Worm (Caenorhabditis elegans) whole organism, young adult: Measurements from ENCODE around the gene lhfp-4.
A peak's percentile ranks its signal among the peaks of the same experiment; 100 is the strongest.

ENCODE experiments used
- B0336.3 ChIP-seq: fragments of 200-800 bp; sonication (Bioruptor generic); IDR thresholded peaks from 2 replicates; pipeline ENCODE4 v1.3.6; 2022; ENCODE audit warnings: missing genetic modification characterization, missing compliant biosample characterization
- D2030.7 ChIP-seq: fragments of 200-800 bp; sonication (Bioruptor generic); IDR thresholded peaks from 2 replicates; pipeline ENCODE4 v1.3.6; 2022; ENCODE audit warnings: missing genetic modification reagents, missing genetic modification characterization, missing compliant biosample characterization
- F22D6.2 ChIP-seq: sonication (generic microtip); optimal IDR thresholded peaks from 2 replicates; lab custom pipeline; 2016; ENCODE audit warnings: mild to moderate bottlenecking, missing genetic modification characterization, missing compliant biosample characterization
- F52B5.7 ChIP-seq: sonication (generic microtip); optimal IDR thresholded peaks from 2 replicates; lab custom pipeline; 2016; ENCODE audit warnings: mild to moderate bottlenecking, missing genetic modification characterization, missing compliant biosample characterization
- F55B11.4 ChIP-seq: sonication (generic microtip); optimal IDR thresholded peaks from 2 replicates; lab custom pipeline; 2016; ENCODE audit warnings: missing compliant biosample characterization, missing genetic modification characterization, borderline replicate concordance; ENCODE audit not compliant: insufficient read depth
- Y67H2A.10 ChIP-seq: fragments of 200-800 bp; sonication (Bioruptor generic); conservative IDR thresholded peaks from 2 replicates; pipeline ENCODE4 v1.3.6; 2022; ENCODE audit warnings: missing genetic modification reagents, missing genetic modification characterization, missing compliant biosample characterization
- Y95B8A.8 ChIP-seq: fragments of 200-800 bp; sonication (Bioruptor generic); IDR thresholded peaks from 2 replicates; pipeline ENCODE4 v1.3.6; 2022; ENCODE audit warnings: missing genetic modification reagents, missing genetic modification characterization, missing compliant biosample characterization
- ZK185.1 ChIP-seq: sonication (generic microtip); optimal IDR thresholded peaks from 2 replicates; lab custom pipeline; 2016; ENCODE audit warnings: mild to moderate bottlenecking, missing genetic modification characterization, missing compliant biosample characterization; ENCODE audit not compliant: poor library complexity, severe bottlenecking
- ama-1 ChIP-seq, 3 experiments: fragments of 150-350 bp in 1 of 3; sonication (generic microtip) in 2 of 3; optimal IDR thresholded peaks; 2 replicates each; lab custom pipeline; 2014 to 2018; ENCODE audit warnings: missing biosample characterization in 2 of 3, missing genetic modification characterization in 2 of 3, missing genetic modification reagents in 2 of 3
- aptf-2 ChIP-seq: fragments of 200-800 bp; sonication (Bioruptor generic); conservative IDR thresholded peaks from 2 replicates; pipeline ENCODE4 v1.3.6; 2022; ENCODE audit warnings: missing genetic modification reagents, missing genetic modification characterization, missing compliant biosample characterization
- ccch-3 ChIP-seq: fragments of 200-800 bp; sonication (Bioruptor generic); optimal IDR thresholded peaks from 2 replicates; lab custom pipeline; 2018; ENCODE audit warnings: mild to moderate bottlenecking, missing genetic modification characterization, missing compliant biosample characterization
- cebp-1 ChIP-seq, 2 experiments: fragments of 200-800 bp in 1 of 2; sonication (Bioruptor generic) in 1 of 2; sonication (generic microtip) in 1 of 2; IDR thresholded peaks in 1 of 2; optimal IDR thresholded peaks in 1 of 2; 2 replicates each; pipeline versions ENCODE4 v1.3.6 to Lab custom; 2017 to 2022; ENCODE audit warnings: missing compliant biosample characterization in 2 of 2, missing genetic modification characterization in 2 of 2, mild to moderate bottlenecking in 1 of 2, missing genetic modification reagents in 1 of 2, moderate library complexity in 1 of 2
- cebp-2 ChIP-seq: fragments of 200-800 bp; sonication (Bioruptor generic); IDR thresholded peaks from 2 replicates; pipeline ENCODE4 v1.3.6; 2022; ENCODE audit warnings: missing genetic modification characterization, missing compliant biosample characterization
- ceh-100 ChIP-seq: fragments of 200-800 bp; sonication (Bioruptor generic); IDR thresholded peaks from 2 replicates; pipeline ENCODE4 v1.3.6; 2022; ENCODE audit warnings: missing genetic modification reagents, missing genetic modification characterization, missing compliant biosample characterization
- ceh-27 ChIP-seq: fragments of 200-800 bp; sonication (Bioruptor generic); optimal IDR thresholded peaks from 2 replicates; lab custom pipeline; 2018; ENCODE audit warnings: mild to moderate bottlenecking, missing genetic modification characterization, moderate library complexity, missing compliant biosample characterization
- ceh-40 ChIP-seq: fragments of 200-800 bp; sonication (Bioruptor generic); IDR thresholded peaks from 2 replicates; pipeline ENCODE4 v1.3.6; 2022; ENCODE audit warnings: missing genetic modification characterization, missing compliant biosample characterization
- dox-1 ChIP-seq: fragments of 200-800 bp; sonication (Bioruptor generic); IDR thresholded peaks from 2 replicates; pipeline ENCODE4 v1.3.6; 2022; ENCODE audit warnings: missing genetic modification reagents, missing genetic modification characterization, missing compliant biosample characterization
- egl-18 ChIP-seq: fragments of 200-800 bp; sonication (Bioruptor generic); IDR thresholded peaks from 2 replicates; pipeline ENCODE4 v1.3.6; 2022; ENCODE audit warnings: missing genetic modification reagents, missing genetic modification characterization, missing compliant biosample characterization
- egl-44 ChIP-seq: fragments of 200-800 bp; sonication (Bioruptor generic); IDR thresholded peaks from 2 replicates; pipeline ENCODE4 v1.3.6; 2022; ENCODE audit warnings: missing genetic modification reagents, missing genetic modification characterization, missing compliant biosample characterization
- ekl-4 ChIP-seq: fragments of 200-800 bp; sonication (Bioruptor generic); IDR thresholded peaks from 2 replicates; pipeline ENCODE4 v1.3.6; 2022; ENCODE audit warnings: missing genetic modification reagents, missing genetic modification characterization, missing compliant biosample characterization
- gei-17 ChIP-seq: fragments of 200-800 bp; sonication (Bioruptor generic); optimal IDR thresholded peaks from 2 replicates; lab custom pipeline; 2018; ENCODE audit warnings: mild to moderate bottlenecking, missing genetic modification characterization, missing compliant biosample characterization
- him-1 ChIP-seq: sonication (generic microtip); optimal IDR thresholded peaks from 2 replicates; lab custom pipeline; 2016; ENCODE audit warnings: missing genotype, missing genetic modification reagents, missing genetic modification characterization, missing compliant biosample characterization
- hmg-1.2 ChIP-seq: fragments of 200-800 bp; sonication (Bioruptor generic); IDR thresholded peaks from 2 replicates; pipeline ENCODE4 v1.3.6; 2022; ENCODE audit warnings: missing genetic modification reagents, missing genetic modification characterization, missing compliant biosample characterization
- hrde-1 ChIP-seq: sonication (generic microtip); optimal IDR thresholded peaks from 2 replicates; lab custom pipeline; 2016; ENCODE audit warnings: missing genetic modification characterization, mild to moderate bottlenecking, missing compliant biosample characterization, moderate library complexity, missing genotype, missing genetic modification reagents, borderline replicate concordance
- hsf-1 ChIP-seq: fragments of 200-800 bp; sonication (Bioruptor generic); IDR thresholded peaks from 2 replicates; pipeline ENCODE4 v1.3.6; 2022; ENCODE audit warnings: missing genetic modification reagents, missing genetic modification characterization, missing compliant biosample characterization
- lin-54 ChIP-seq: fragments of 200-800 bp; sonication (Bioruptor generic); optimal IDR thresholded peaks from 2 replicates; lab custom pipeline; 2018; ENCODE audit warnings: mild to moderate bottlenecking, missing genetic modification characterization, missing compliant biosample characterization
- lsl-1 ChIP-seq: fragments of 200-800 bp; sonication (Bioruptor generic); optimal IDR thresholded peaks from 2 replicates; lab custom pipeline; 2018; ENCODE audit warnings: mild to moderate bottlenecking, missing genetic modification characterization, moderate library complexity, missing compliant biosample characterization
- madf-6 ChIP-seq: fragments of 200-800 bp; sonication (Bioruptor generic); IDR thresholded peaks from 2 replicates; pipeline ENCODE4 v1.3.6; 2022; ENCODE audit warnings: missing genetic modification reagents, missing genetic modification characterization, missing compliant biosample characterization
- nfya-2 ChIP-seq: fragments of 200-800 bp; sonication (Bioruptor generic); IDR thresholded peaks from 2 replicates; pipeline ENCODE4 v1.3.6; 2022; ENCODE audit warnings: missing genetic modification reagents, missing genetic modification characterization, missing compliant biosample characterization
- nfyb-1 ChIP-seq: fragments of 200-800 bp; sonication (Bioruptor generic); IDR thresholded peaks from 2 replicates; pipeline ENCODE4 v1.3.6; 2022; ENCODE audit warnings: missing genetic modification reagents, missing genetic modification characterization, missing compliant biosample characterization
- nhr-120 ChIP-seq: fragments of 200-800 bp; sonication (Bioruptor generic); IDR thresholded peaks from 2 replicates; pipeline ENCODE4 v1.3.6; 2022; ENCODE audit warnings: missing genetic modification characterization, missing compliant biosample characterization
- nhr-80 ChIP-seq: sonication (generic microtip); optimal IDR thresholded peaks from 2 replicates; lab custom pipeline; 2016; ENCODE audit warnings: missing genetic modification characterization, missing compliant biosample characterization
- repo-1 ChIP-seq: sonication (generic microtip); optimal IDR thresholded peaks from 2 replicates; lab custom pipeline; 2017; ENCODE audit warnings: mild to moderate bottlenecking, missing genetic modification characterization, missing compliant biosample characterization
- sdz-38 ChIP-seq: sonication (generic microtip); optimal IDR thresholded peaks from 2 replicates; lab custom pipeline; 2016; ENCODE audit warnings: missing genotype, missing genetic modification characterization, missing compliant biosample characterization
- snpc-4 ChIP-seq, 5 experiments: fragments of 150-350 bp in 1 of 5; sonication (generic microtip) in 4 of 5; optimal IDR thresholded peaks; 2 replicates each; lab custom pipeline; 2014 to 2018; ENCODE audit warnings: missing genetic modification characterization in 5 of 5, missing biosample characterization in 3 of 5, antibody characterized with exemption in 2 of 5, mild to moderate bottlenecking in 2 of 5, missing compliant biosample characterization in 2 of 5, missing genotype in 2 of 5, moderate library complexity in 2 of 5, missing genetic modification reagents in 1 of 5
- somi-1 ChIP-seq: fragments of 200-800 bp; sonication (Bioruptor generic); optimal IDR thresholded peaks from 2 replicates; lab custom pipeline; 2018; ENCODE audit warnings: mild to moderate bottlenecking, missing genetic modification characterization, missing compliant biosample characterization
- tbp1 ChIP-seq: fragments of 200-800 bp; sonication (Bioruptor generic); optimal IDR thresholded peaks from 2 replicates; lab custom pipeline; 2018; ENCODE audit warnings: mild to moderate bottlenecking, missing genetic modification characterization, missing compliant biosample characterization
- tlf-1 ChIP-seq: fragments of 200-800 bp; sonication (Bioruptor generic); optimal IDR thresholded peaks from 2 replicates; lab custom pipeline; 2018; ENCODE audit warnings: mild to moderate bottlenecking, missing genetic modification characterization, missing compliant biosample characterization
- zfh-2 ChIP-seq: fragments of 200-800 bp; sonication (Bioruptor generic); conservative IDR thresholded peaks from 2 replicates; pipeline ENCODE4 v1.3.6; 2022; ENCODE audit warnings: missing genetic modification reagents, missing genetic modification characterization, missing compliant biosample characterization
- zim-3 ChIP-seq: sonication (generic microtip); optimal IDR thresholded peaks from 2 replicates; lab custom pipeline; 2017; ENCODE audit warnings: mild to moderate bottlenecking, missing genetic modification characterization, moderate library complexity, missing compliant biosample characterization
- ztf-22 ChIP-seq: fragments of 200-800 bp; sonication (Bioruptor generic); optimal IDR thresholded peaks from 2 replicates; lab custom pipeline; 2018; ENCODE audit warnings: mild to moderate bottlenecking, missing genetic modification characterization, moderate library complexity, missing compliant biosample characterization
- ztf-25 ChIP-seq: fragments of 200-800 bp; sonication (Bioruptor generic); IDR thresholded peaks from 2 replicates; pipeline ENCODE4 v1.3.6; 2022; ENCODE audit warnings: missing genetic modification reagents, missing genetic modification characterization, missing compliant biosample characterization
- ztf-6 ChIP-seq: fragments of 200-800 bp; sonication (Bioruptor generic); IDR thresholded peaks from 2 replicates; pipeline ENCODE4 v1.3.6; 2022; ENCODE audit warnings: missing genetic modification reagents, missing genetic modification characterization, missing compliant biosample characterization

The lhfp-4 gene

DNA sequence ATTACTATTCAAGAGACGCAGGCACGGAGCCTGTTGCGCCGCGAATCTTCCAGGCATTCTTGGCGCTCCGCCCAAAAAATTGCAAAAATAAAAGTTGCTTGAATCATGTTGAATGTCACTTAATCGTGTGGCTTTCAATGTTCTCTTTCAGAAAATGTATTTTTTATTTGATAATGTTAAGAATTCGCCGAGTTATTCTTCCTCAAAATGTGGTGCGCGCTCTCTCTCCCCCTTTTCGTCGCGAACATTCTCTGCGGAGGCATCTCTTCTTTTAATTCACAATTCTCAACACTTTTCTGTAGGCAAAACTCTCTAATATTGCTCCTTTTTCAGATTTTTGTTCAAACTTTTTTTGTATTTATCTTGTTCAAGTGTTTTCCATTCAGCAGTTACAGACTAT, 3.0 kb downstream of the lhfp-4 start (continued):
- peak; percentile 74 for TF ChIP-seq hrde-1 (tag; lab: Kevin White, UChicago)

DNA sequence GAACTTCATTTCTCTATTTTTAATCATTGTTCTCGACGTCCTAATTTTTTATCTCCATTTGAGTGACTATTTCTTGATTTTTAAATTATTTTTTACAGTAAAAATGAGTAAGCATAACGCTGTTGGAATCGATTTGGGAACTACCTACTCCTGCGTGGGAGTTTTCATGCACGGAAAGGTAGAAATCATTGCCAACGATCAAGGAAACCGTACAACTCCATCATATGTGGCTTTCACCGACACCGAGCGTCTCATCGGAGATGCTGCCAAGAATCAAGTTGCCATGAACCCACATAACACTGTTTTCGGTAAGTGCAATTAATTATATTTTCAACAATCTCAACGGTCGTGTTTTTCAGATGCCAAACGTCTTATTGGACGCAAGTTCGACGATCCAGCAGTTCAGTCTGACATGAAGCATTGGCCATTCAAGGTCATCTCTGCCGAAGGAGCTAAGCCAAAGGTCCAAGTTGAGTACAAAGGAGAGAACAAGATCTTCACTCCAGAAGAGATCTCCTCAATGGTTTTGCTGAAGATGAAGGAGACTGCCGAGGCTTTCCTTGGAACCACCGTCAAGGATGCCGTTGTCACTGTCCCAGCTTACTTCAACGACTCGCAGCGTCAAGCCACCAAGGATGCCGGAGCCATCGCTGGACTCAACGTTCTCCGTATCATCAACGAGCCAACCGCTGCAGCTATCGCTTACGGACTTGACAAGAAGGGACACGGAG, 3.6 kb downstream of the lhfp-4 start, which contains the start of gene hsp-1:
Gene hsp-1 (plus strand): TSS at position 99 of the 731 bp plus-strand sequence.
- TF ChIP-seq ZK185.1 (tag; lab: Kevin White, UChicago), result peak; percentile 45
- peak; percentile 4 for TF ChIP-seq lsl-1
- peak; percentile 78; the same call in 1 of the 2 replicates for TF ChIP-seq ceh-40
- 0 out of 2 replicates have a peak, but pooled peaks have one; percentile 48 for TF ChIP-seq cebp-2 (GFP tag; lab: Robert Waterston, UW)
- no peak for TF ChIP-seq tlf-1
- no peak for TF ChIP-seq F52B5.7 (tag; lab: Kevin White, UChicago)
- TF ChIP-seq ztf-22 (GFP tag; lab: Kevin White, UChicago), result no peak
- no peak for TF ChIP-seq gei-17
- no peak for TF ChIP-seq aptf-2
- peak; percentile 8 for TF ChIP-seq repo-1 (tag; lab: Kevin White, UChicago)
- 0 out of 2 replicates have a peak, but pooled peaks have one; percentile 20 for TF ChIP-seq D2030.7 (GFP tag; lab: Robert Waterston, UW)
- TF ChIP-seq egl-18, result no peak
- TF ChIP-seq dox-1, result peak; percentile 48
- TF ChIP-seq F55B11.4, result peak; percentile 12
- TF ChIP-seq nhr-80 (tag; lab: Kevin White, UChicago), result no peak
- TF ChIP-seq cebp-1 (GFP tag; IDR thresholded peaks at IDR 0.05; lab: Robert Waterston, UW), result no peak
- peak; percentile 14 for TF ChIP-seq cebp-1 (tag; optimal IDR thresholded peaks at IDR 0.05; lab: Kevin White, UChicago)
- peak; percentile 40 for TF ChIP-seq ceh-27 (GFP tag; lab: Kevin White, UChicago)
- TF ChIP-seq ekl-4 (GFP tag; lab: Robert Waterston, UW), result no peak; the same call in 1 of the 2 replicates
- peak; percentile 14; the same call in 1 of the 2 replicates for TF ChIP-seq egl-44
- TF ChIP-seq lin-54 (GFP tag; lab: Kevin White, UChicago), result peak; percentile 1
- no peak for TF ChIP-seq tbp1 (GFP tag; lab: Kevin White, UChicago)
- TF ChIP-seq ama-1 (optimal IDR thresholded peaks at IDR 0.05; lab: Kevin White, UChicago), result no peak
- no peak for TF ChIP-seq ama-1 (GFP tag; optimal IDR thresholded peaks at IDR 0.05; lab: Kevin White, UChicago)
- peak; percentile 54; the same call in 1 of the 2 replicates for TF ChIP-seq nfyb-1 (GFP tag; lab: Robert Waterston, UW)
- 0 out of 2 replicates have a peak, but pooled peaks have one; percentile 41 for TF ChIP-seq ztf-25
- no peak for TF ChIP-seq F22D6.2 (tag; lab: Kevin White, UChicago)
- TF ChIP-seq snpc-4 (GFP tag; optimal IDR thresholded peaks at IDR 0.05; lab: Kevin White, UChicago), result no peak
- TF ChIP-seq snpc-4 (tag; optimal IDR thresholded peaks at IDR 0.05; lab: Kevin White, UChicago), result peak in 1 of 4 experiments; percentile 33
- TF ChIP-seq sdz-38 (tag; lab: Kevin White, UChicago), result no peak
- peak; percentile 10; the same call in 1 of the 2 replicates for TF ChIP-seq ceh-100 (GFP tag; lab: Robert Waterston, UW)
- peak; percentile 81; the same call in 1 of the 2 replicates for TF ChIP-seq zfh-2 (GFP tag; lab: Robert Waterston, UW)
- 0 out of 2 replicates have a peak, but pooled peaks have one; percentile 4 for TF ChIP-seq hmg-1.2 (GFP tag; lab: Robert Waterston, UW)
- TF ChIP-seq ztf-6 (GFP tag; lab: Robert Waterston, UW), result no peak
- TF ChIP-seq ccch-3 (GFP tag; lab: Kevin White, UChicago), result no peak
- peak; percentile 6 for TF ChIP-seq hsf-1
- no peak for TF ChIP-seq nfya-2 (GFP tag; lab: Robert Waterston, UW)
- TF ChIP-seq Y67H2A.10, result no peak
- no peak for TF ChIP-seq somi-1
- no peak for TF ChIP-seq zim-3 (tag; lab: Kevin White, UChicago)
- TF ChIP-seq him-1 (tag; lab: Kevin White, UChicago), result no peak
- TF ChIP-seq madf-6 (GFP tag; lab: Robert Waterston, UW), result peak; percentile 25; the same call in 1 of the 2 replicates
- 0 out of 2 replicates have a peak, but pooled peaks have one; percentile 66 for TF ChIP-seq Y95B8A.8 (GFP tag; lab: Robert Waterston, UW)
- peak; percentile 13 for TF ChIP-seq B0336.3 (GFP tag; lab: Robert Waterston, UW)
- no peak for TF ChIP-seq nhr-120 (GFP tag; lab: Robert Waterston, UW)
